Worm (Caenorhabditis elegans): ENCODE results near the gene pdi-1.
"Not testable (repeated sequence)": the region's sequence is repeated elsewhere in the genome, so short reads cannot be mapped to it uniquely, and the experiment has no call there.

The pdi-1 gene

ce11 chrIII:3699275-3699674 lies 2.0 kb downstream of the pdi-1 start, which contains the start of gene cyn-9:
Gene cyn-9 (minus strand): TSS chrIII:3699640.
- TF ChIP-seq arid-1 (GFP tag; conservative IDR thresholded peaks at IDR 0.05) = 0 out of 2 replicates have a peak, but pooled peaks have one; percentile 10
- peak; percentile 46 for TF ChIP-seq lin-38 (GFP tag; IDR thresholded peaks at IDR 0.05)
- no peak for TF ChIP-seq ama-1 (optimal IDR thresholded peaks at IDR 0.05)
- TF ChIP-seq rbr-2 (tag; optimal IDR thresholded peaks at IDR 0.05) = no peak
- TF ChIP-seq T26A8.4 (GFP tag; IDR thresholded peaks at IDR 0.05) = peak; percentile 66
- TF ChIP-seq tra-1 (GFP tag; IDR thresholded peaks at IDR 0.05) = no peak
- no peak for TF ChIP-seq daf-16 (GFP tag; optimal IDR thresholded peaks at IDR 0.05)
- TF ChIP-seq daf-16 (tag; optimal IDR thresholded peaks at IDR 0.05) = no peak
- no peak for TF ChIP-seq lim-7 (GFP tag; IDR thresholded peaks at IDR 0.05)
- no peak for TF ChIP-seq nhr-77 (tag; optimal IDR thresholded peaks at IDR 0.05)
- TF ChIP-seq lin-39 (tag; optimal IDR thresholded peaks at IDR 0.05) = no peak
- no peak for TF ChIP-seq egl-43 (GFP tag; IDR thresholded peaks at IDR 0.05)
- no peak for TF ChIP-seq aha-1 (tag)
- peak; percentile 70 for TF ChIP-seq duxl-1 (tag; optimal IDR thresholded peaks at IDR 0.05; ENCODE audit: poor library complexity)
- 0 out of 2 replicates have a peak, but pooled peaks have one; percentile 22 for TF ChIP-seq Y75B8A.6 (GFP tag; IDR thresholded peaks at IDR 0.05)

ce11 chrIII:3698366-3698765 lies 2.9 kb downstream of the pdi-1 start:
- peak; percentile 97 for TF ChIP-seq aha-1 (tag)
- TF ChIP-seq hlh-30 (tag; optimal IDR thresholded peaks at IDR 0.05; ENCODE audit: insufficient read depth) = no peak

- TF ChIP-seq lin-38 (GFP tag; IDR thresholded peaks at IDR 0.05) (peak; percentile 65), hmg-1.1 (GFP tag; IDR thresholded peaks at IDR 0.05) (peak; percentile 47)
Observed at ce11 chrIII:3697181-3697580, 4.1 kb downstream of the pdi-1 start.

ce11 chrIII:3695398-3695797 lies 5.9 kb downstream of the pdi-1 start:
- TF ChIP-seq zfp-3 (GFP tag; conservative IDR thresholded peaks at IDR 0.05) = peak; percentile 64; the same call in 1 of the 2 replicates
- TF ChIP-seq dmd-6 (GFP tag; IDR thresholded peaks at IDR 0.05) = peak; percentile 62
- 0 out of 2 replicates have a peak, but pooled peaks have one; percentile 65 for TF ChIP-seq dmd-9 (GFP tag; IDR thresholded peaks at IDR 0.05)
- peak; percentile 44; the same call in 1 of the 2 replicates for TF ChIP-seq lin-1 (GFP tag; IDR thresholded peaks at IDR 0.05)
- 0 out of 2 replicates have a peak, but pooled peaks have one; percentile 17 for TF ChIP-seq ceh-44 (GFP tag; IDR thresholded peaks at IDR 0.05)
- 0 out of 2 replicates have a peak, but pooled peaks have one; percentile 39 for TF ChIP-seq pha-4 (GFP tag; IDR thresholded peaks at IDR 0.05)
- TF ChIP-seq pha-4 (tag; optimal IDR thresholded peaks at IDR 0.05) = not testable (repeated sequence)
- 0 out of 2 replicates have a peak, but pooled peaks have one; percentile 25 for TF ChIP-seq Y48G9A.11 (GFP tag; IDR thresholded peaks at IDR 0.05)
- TF ChIP-seq nhr-42 (GFP tag; IDR thresholded peaks at IDR 0.05) = peak; percentile 70; the same call in 1 of the 2 replicates
- peak; percentile 65; the same call in 1 of the 2 replicates for TF ChIP-seq mxl-2 (GFP tag; conservative IDR thresholded peaks at IDR 0.05)
- TF ChIP-seq rbr-2 (tag; optimal IDR thresholded peaks at IDR 0.05) = peak; percentile 20
- TF ChIP-seq snpc-1.2 (GFP tag; IDR thresholded peaks at IDR 0.05) = peak; percentile 23; the same call in 1 of the 2 replicates
- TF ChIP-seq lin-29 (GFP tag; IDR thresholded peaks at IDR 0.05) = peak; percentile 69; the same call in 1 of the 2 replicates
- peak; percentile 73 for TF ChIP-seq tra-1 (GFP tag; IDR thresholded peaks at IDR 0.05)
- TF ChIP-seq php-3 (GFP tag; IDR thresholded peaks at IDR 0.05) = 0 out of 2 replicates have a peak, but pooled peaks have one; percentile 63
- TF ChIP-seq set-16 (GFP tag; IDR thresholded peaks at IDR 0.05) = peak; percentile 71
- peak; percentile 88 for TF ChIP-seq hmg-1.1 (GFP tag; IDR thresholded peaks at IDR 0.05)
- peak; percentile 88 for TF ChIP-seq lin-38 (GFP tag; IDR thresholded peaks at IDR 0.05)
- TF ChIP-seq mdt-29 (GFP tag; IDR thresholded peaks at IDR 0.05) = 0 out of 2 replicates have a peak, but pooled peaks have one; percentile 46
- TF ChIP-seq ctbp-1 (GFP tag; IDR thresholded peaks at IDR 0.05) = peak; percentile 66; the same call in 1 of the 2 replicates

ce11 chrIII:3694572-3694971 lies 6.7 kb downstream of the pdi-1 start, which contains the start of gene npr-15:
Gene npr-15 (minus strand): TSS chrIII:3694672.
- TF ChIP-seq sdz-12 (GFP tag; optimal IDR thresholded peaks at IDR 0.05) (no peak), dve-1 (tag; optimal IDR thresholded peaks at IDR 0.05; ENCODE audit: insufficient read depth) (no peak), unc-39 (tag; optimal IDR thresholded peaks at IDR 0.05) (no peak), snpc-4 (tag; optimal IDR thresholded peaks at IDR 0.05) (no peak)

All from whole organism, L4 larva.